Fruit fly (Drosophila melanogaster) whole organism, prepupa: Measurements from ENCODE around the gene Nuf2.
A peak's percentile ranks its signal among the peaks of the same experiment; 100 is the strongest.

Source experiments
- Blimp-1 ChIP-seq: fragments of 200-800 bp; sonication (Bioruptor generic); optimal IDR thresholded peaks from 3 replicates; lab custom pipeline; 2017; ENCODE audit warnings: missing biosample characterization, missing genetic modification characterization, mild to moderate bottlenecking, moderate library complexity, missing genetic modification reagents
- CG10631 ChIP-seq: fragments of 200-800 bp; sonication (Bioruptor generic); optimal IDR thresholded peaks from 2 replicates; lab custom pipeline; 2016; ENCODE audit warnings: missing biosample characterization, missing genetic modification characterization
- CG10669 ChIP-seq: fragments of 200-800 bp; sonication (Bioruptor generic); optimal IDR thresholded peaks from 3 replicates; lab custom pipeline; 2018; ENCODE audit warnings: missing biosample characterization, mild to moderate bottlenecking, missing genetic modification characterization, moderate library complexity
- CG11294 ChIP-seq: fragments of 200-800 bp; sonication (Bioruptor generic); IDR thresholded peaks from 2 replicates; pipeline ENCODE4 v1.3.6; 2022; ENCODE audit warnings: missing biosample characterization, missing genetic modification characterization
- CG11902 ChIP-seq: fragments of 200-800 bp; sonication (Bioruptor generic); optimal IDR thresholded peaks from 3 replicates; lab custom pipeline; 2016; ENCODE audit warnings: missing biosample characterization, missing genetic modification characterization
- CG15336 ChIP-seq: fragments of 200-800 bp; sonication (Bioruptor generic); IDR thresholded peaks from 2 replicates; pipeline ENCODE4 v1.3.6; 2022; ENCODE audit warnings: missing biosample characterization, missing genetic modification characterization
- CG3032 ChIP-seq: fragments of 200-800 bp; optimal IDR thresholded peaks from 2 replicates; lab custom pipeline; 2019; ENCODE audit warnings: missing biosample characterization, mild to moderate bottlenecking, missing genetic modification characterization, moderate library complexity
- CG3919 ChIP-seq: fragments of 200-800 bp; sonication (Bioruptor generic); optimal IDR thresholded peaks from 3 replicates; lab custom pipeline; 2016; ENCODE audit warnings: missing biosample characterization, missing genetic modification characterization
- CG4318 ChIP-seq: fragments of 200-800 bp; sonication (Bioruptor generic); optimal IDR thresholded peaks from 3 replicates; lab custom pipeline; 2017; ENCODE audit warnings: missing biosample characterization, mild to moderate bottlenecking, missing genetic modification characterization
- CG6163 ChIP-seq: fragments of 200-800 bp; sonication (Bioruptor generic); IDR thresholded peaks from 3 replicates; pipeline ENCODE4 v1.3.6; 2022; ENCODE audit warnings: missing biosample characterization, missing genetic modification characterization
- CG6276 ChIP-seq: fragments of 200-800 bp; sonication (Bioruptor generic); optimal IDR thresholded peaks from 2 replicates; lab custom pipeline; 2017; ENCODE audit warnings: missing biosample characterization, mild to moderate bottlenecking, missing genetic modification characterization
- CG6792 ChIP-seq: fragments of 200-800 bp; sonication (Bioruptor generic); optimal IDR thresholded peaks from 3 replicates; lab custom pipeline; 2016; ENCODE audit warnings: missing biosample characterization, missing genetic modification characterization
- CG8119 ChIP-seq: fragments of 200-800 bp; sonication (Bioruptor generic); IDR thresholded peaks from 3 replicates; pipeline ENCODE4 v1.3.6; 2022; ENCODE audit warnings: missing biosample characterization, missing genetic modification characterization
- CG8632 ChIP-seq: fragments of 200-800 bp; sonication (Bioruptor generic); optimal IDR thresholded peaks from 3 replicates; lab custom pipeline; 2016; ENCODE audit warnings: missing biosample characterization, missing genetic modification characterization
- CG9139 ChIP-seq: fragments of 200-800 bp; sonication (Bioruptor generic); optimal IDR thresholded peaks from 3 replicates; lab custom pipeline; 2017; ENCODE audit warnings: missing biosample characterization, mild to moderate bottlenecking, missing genetic modification characterization
- Eip75B ChIP-seq: fragments of 200-800 bp; sonication (Bioruptor generic); optimal IDR thresholded peaks from 3 replicates; lab custom pipeline; 2016; ENCODE audit warnings: missing biosample characterization, missing genetic modification characterization
- Eip78C ChIP-seq: fragments of 200-800 bp; sonication (Bioruptor generic); peaks from one replicate; lab custom pipeline; 2016; ENCODE audit warnings: missing biosample characterization, missing genetic modification characterization
- Eip93F ChIP-seq: fragments of 200-800 bp; sonication (Bioruptor generic); optimal IDR thresholded peaks from 2 replicates; lab custom pipeline; 2016; ENCODE audit warnings: missing biosample characterization, mild to moderate bottlenecking, missing genetic modification characterization
- Gug ChIP-seq: fragments of 200-800 bp; sonication (Bioruptor generic); IDR thresholded peaks from 2 replicates; pipeline ENCODE4 v1.3.6; 2022; ENCODE audit warnings: missing biosample characterization, missing genetic modification characterization
- Hr4 ChIP-seq: fragments of 200-800 bp; sonication (Bioruptor generic); optimal IDR thresholded peaks from 3 replicates; lab custom pipeline; 2016; ENCODE audit warnings: missing biosample characterization, missing genetic modification characterization
- Met ChIP-seq: fragments of 200-800 bp; sonication (Bioruptor generic); optimal IDR thresholded peaks from 3 replicates; lab custom pipeline; 2016; ENCODE audit warnings: missing biosample characterization, missing genetic modification characterization
- OdsH ChIP-seq: fragments of 200-800 bp; sonication (Bioruptor generic); optimal IDR thresholded peaks from 3 replicates; lab custom pipeline; 2016; ENCODE audit warnings: missing biosample characterization, missing genetic modification characterization
- Sox102F ChIP-seq: fragments of 200-800 bp; sonication (Bioruptor generic); optimal IDR thresholded peaks from 2 replicates; lab custom pipeline; 2016; ENCODE audit warnings: missing biosample characterization, mild to moderate bottlenecking, missing genetic modification characterization
- Sox14 ChIP-seq: fragments of 200-800 bp; sonication (Bioruptor generic); optimal IDR thresholded peaks from 3 replicates; lab custom pipeline; 2016; ENCODE audit warnings: missing biosample characterization, missing genetic modification characterization
- achi ChIP-seq: fragments of 200-800 bp; sonication (Bioruptor generic); optimal IDR thresholded peaks from 3 replicates; lab custom pipeline; 2016; ENCODE audit warnings: missing biosample characterization, missing genetic modification characterization
- cyc ChIP-seq: fragments of 200-800 bp; sonication (Bioruptor generic); optimal IDR thresholded peaks from 3 replicates; lab custom pipeline; 2016; ENCODE audit warnings: missing biosample characterization, missing genetic modification characterization
- eg ChIP-seq: fragments of 200-800 bp; sonication (Bioruptor generic); IDR thresholded peaks from 3 replicates; pipeline ENCODE4 v1.3.6; 2022; ENCODE audit warnings: missing biosample characterization, missing genetic modification characterization
- esn ChIP-seq: fragments of 200-800 bp; sonication (Bioruptor generic); optimal IDR thresholded peaks from 2 replicates; lab custom pipeline; 2016; ENCODE audit warnings: missing biosample characterization, mild to moderate bottlenecking, missing genetic modification characterization, moderate library complexity
- fd59A ChIP-seq: fragments of 200-800 bp; sonication (Bioruptor generic); optimal IDR thresholded peaks from 2 replicates; lab custom pipeline; 2017; ENCODE audit warnings: missing biosample characterization, mild to moderate bottlenecking, missing genetic modification characterization, missing genetic modification reagents
- net ChIP-seq: fragments of 200-800 bp; sonication (Bioruptor generic); optimal IDR thresholded peaks from 3 replicates; lab custom pipeline; 2016; ENCODE audit warnings: missing biosample characterization, missing genetic modification characterization
- salr ChIP-seq, 2 experiments: fragments of 200-800 bp; sonication (Bioruptor generic); optimal IDR thresholded peaks; 3 replicates each; lab custom pipeline; 2016 to 2018; ENCODE audit warnings: missing biosample characterization in 2 of 2, missing genetic modification characterization in 2 of 2, mild to moderate bottlenecking in 1 of 2
- spab ChIP-seq: fragments of 200-800 bp; sonication (Bioruptor generic); optimal IDR thresholded peaks from 2 replicates; lab custom pipeline; 2017; ENCODE audit warnings: missing biosample characterization, mild to moderate bottlenecking, missing genetic modification characterization, missing genetic modification reagents
- ss ChIP-seq, 2 experiments: fragments of 200-800 bp; sonication (Bioruptor generic); optimal IDR thresholded peaks; 2 replicates in 1 of 2; 3 replicates in 1 of 2; lab custom pipeline; 2017 to 2018; ENCODE audit warnings: mild to moderate bottlenecking in 2 of 2, missing biosample characterization in 2 of 2, missing genetic modification characterization in 2 of 2, moderate library complexity in 1 of 2
- svp ChIP-seq: fragments of 200-800 bp; sonication (Bioruptor generic); peaks from one replicate; lab custom pipeline; 2016; ENCODE audit warnings: missing biosample characterization, missing genetic modification characterization
- vri ChIP-seq: fragments of 200-800 bp; sonication (Bioruptor generic); optimal IDR thresholded peaks from 3 replicates; lab custom pipeline; 2016; ENCODE audit warnings: missing biosample characterization, mild to moderate bottlenecking, missing genetic modification characterization

Nuf2 gene

dm6 chr2L:7051740-7052139 lies 13.9 kb downstream of the Nuf2 start:
- no peak for TF ChIP-seq CG8632
- TF ChIP-seq Eip78C (GFP tag; lab: Kevin White, UChicago): peak; percentile 45

- TF ChIP-seq CG10669 (GFP tag; lab: Kevin White, UChicago): no peak
- no peak for TF ChIP-seq Eip75B (GFP tag; lab: Kevin White, UChicago)
- no peak for TF ChIP-seq Gug (GFP tag; lab: Robert Waterston, UW)
- no peak for TF ChIP-seq Sox102F (GFP tag; lab: Kevin White, UChicago)
- no peak for TF ChIP-seq esn (GFP tag; lab: Kevin White, UChicago)
- TF ChIP-seq Blimp-1 (GFP tag; lab: Kevin White, UChicago): no peak
- TF ChIP-seq ss (GFP tag; optimal IDR thresholded peaks at IDR 0.05; lab: Kevin White, UChicago): peak in 1 of 2 experiments; percentile 34
- TF ChIP-seq salr (GFP tag; optimal IDR thresholded peaks at IDR 0.05; lab: Kevin White, UChicago): no peak
- TF ChIP-seq net: peak; percentile 19
- TF ChIP-seq cyc (GFP tag; lab: Kevin White, UChicago): no peak
- TF ChIP-seq CG3919 (GFP tag; lab: Kevin White, UChicago): no peak
- TF ChIP-seq Eip93F (GFP tag; lab: Kevin White, UChicago): no peak
- no peak for TF ChIP-seq Hr4 (GFP tag; lab: Kevin White, UChicago)
- no peak for TF ChIP-seq CG4318 (GFP tag; lab: Kevin White, UChicago)
- TF ChIP-seq CG15336: no peak
- TF ChIP-seq OdsH (GFP tag; lab: Kevin White, UChicago): no peak
- peak; percentile 30 for TF ChIP-seq Eip78C (GFP tag; lab: Kevin White, UChicago)
- no peak for TF ChIP-seq CG8119 (GFP tag; lab: Robert Waterston, UW)
- TF ChIP-seq achi (GFP tag; lab: Kevin White, UChicago): no peak
- TF ChIP-seq svp (GFP tag; lab: Kevin White, UChicago): peak; percentile 20
- TF ChIP-seq Sox14 (GFP tag; lab: Kevin White, UChicago): peak; percentile 21
- TF ChIP-seq CG10631 (GFP tag; lab: Kevin White, UChicago): no peak
- no peak for TF ChIP-seq vri
- TF ChIP-seq CG3032: no peak
- peak; percentile 42; the same call in 2 of the 3 replicates for TF ChIP-seq CG6163 (GFP tag; lab: Robert Waterston, UW)
- TF ChIP-seq CG6792 (GFP tag; lab: Kevin White, UChicago): no peak
- TF ChIP-seq CG11902 (GFP tag; lab: Kevin White, UChicago): no peak
- TF ChIP-seq, all 60 proteins: peak for 6
Observed at dm6 chr2L:7050492-7051182, 15.0 kb downstream of the Nuf2 start.

dm6 chr2L:7049680-7050289 lies 15.9 kb downstream of the Nuf2 start:
- TF ChIP-seq CG6276 (GFP tag; lab: Kevin White, UChicago) (peak; percentile 33), CG9139 (GFP tag; lab: Kevin White, UChicago) (no peak), spab (GFP tag; lab: Kevin White, UChicago) (no peak), eg (GFP tag; lab: Robert Waterston, UW) (peak; percentile 60; the same call in 2 of the 3 replicates), svp (GFP tag; lab: Kevin White, UChicago) (peak; percentile 35), CG11294 (GFP tag; lab: Robert Waterston, UW) (no peak), Met (GFP tag; lab: Kevin White, UChicago) (no peak), fd59A (no peak), CG15336 (peak; percentile 19; the same call in 1 of the 2 replicates)
